Worm (Caenorhabditis elegans) whole organism, midembryonic: Measurements from ENCODE around the gene F57B9.1.
A peak's percentile ranks its signal among the peaks of the same experiment; 100 is the strongest.

ENCODE experiments used
- T22C8.4 ChIP-seq: fragments of 200-800 bp; sonication (Bioruptor generic); IDR thresholded peaks from 2 replicates; pipeline ENCODE4 v1.3.6; 2022; ENCODE audit warnings: missing genetic modification characterization, missing compliant biosample characterization
- cog-1 ChIP-seq: sonication (generic microtip); optimal IDR thresholded peaks from 2 replicates; lab custom pipeline; 2016; ENCODE audit warnings: missing genetic modification characterization, missing compliant biosample characterization
- flt-1 ChIP-seq: fragments of 200-800 bp; sonication (Bioruptor generic); IDR thresholded peaks from 2 replicates; pipeline ENCODE4 v1.3.6; 2022; ENCODE audit warnings: missing genetic modification characterization, missing compliant biosample characterization
- klf-2 ChIP-seq: fragments of 200-800 bp; sonication (Bioruptor generic); conservative IDR thresholded peaks from 2 replicates; pipeline ENCODE4 v1.3.6; 2022; ENCODE audit warnings: missing genetic modification reagents, missing genetic modification characterization, missing compliant biosample characterization
- med-1 ChIP-seq: sonication (generic microtip); optimal IDR thresholded peaks from 2 replicates; lab custom pipeline; 2017; ENCODE audit warnings: missing genetic modification characterization, mild to moderate bottlenecking, missing compliant biosample characterization, antibody characterized with exemption, missing genetic modification reagents; ENCODE audit not compliant: insufficient read depth
- ref-1 ChIP-seq: fragments of 200-800 bp; sonication (Bioruptor generic); conservative IDR thresholded peaks from 2 replicates; pipeline ENCODE4 v1.3.6; 2022; ENCODE audit warnings: missing genetic modification reagents, missing genetic modification characterization, missing compliant biosample characterization
- tab-1 ChIP-seq: fragments of 200-800 bp; sonication (Bioruptor generic); IDR thresholded peaks from 2 replicates; pipeline ENCODE4 v1.3.6; 2022; ENCODE audit warnings: missing genetic modification characterization, missing compliant biosample characterization
- ztf-23 ChIP-seq: fragments of 200-800 bp; sonication (Bioruptor generic); IDR thresholded peaks from 2 replicates; pipeline ENCODE4 v1.3.6; 2022; ENCODE audit warnings: missing genetic modification reagents, missing genetic modification characterization, missing compliant biosample characterization
- ztf-29 ChIP-seq: fragments of 200-800 bp; sonication (Bioruptor generic); IDR thresholded peaks from 2 replicates; pipeline ENCODE4 v1.3.6; 2022; ENCODE audit warnings: missing genetic modification reagents, missing genetic modification characterization, missing compliant biosample characterization

Gene F57B9.1

ce11 chrIII:6968080-6968639 lies 6.3 kb downstream of the F57B9.1 start, which contains the start of gene panl-2:
Gene panl-2 (minus strand): TSS chrIII:6968130.
- TF ChIP-seq ztf-23: no peak
- TF ChIP-seq ztf-29 (GFP tag; lab: Robert Waterston, UW): no peak
- TF ChIP-seq flt-1 (GFP tag; lab: Robert Waterston, UW): no peak
- TF ChIP-seq klf-2 (GFP tag; lab: Robert Waterston, UW): no peak
- TF ChIP-seq cog-1 (tag; lab: Kevin White, UChicago): no peak
- TF ChIP-seq med-1 (GFP tag; lab: Kevin White, UChicago): no peak
- no peak for TF ChIP-seq tab-1
- no peak for TF ChIP-seq T22C8.4
- no peak for TF ChIP-seq ref-1

ce11 chrIII:6968655-6969054 lies 6.8 kb downstream of the F57B9.1 start:
- no peak for TF ChIP-seq med-1 (GFP tag; lab: Kevin White, UChicago)
- TF ChIP-seq klf-2 (GFP tag; lab: Robert Waterston, UW): no peak
- no peak for TF ChIP-seq ztf-23
- no peak for TF ChIP-seq T22C8.4
- TF ChIP-seq flt-1 (GFP tag; lab: Robert Waterston, UW): no peak
- TF ChIP-seq ztf-29 (GFP tag; lab: Robert Waterston, UW): no peak
- TF ChIP-seq cog-1 (tag; lab: Kevin White, UChicago): no peak
- TF ChIP-seq ref-1: no peak
- no peak for TF ChIP-seq tab-1

- TF ChIP-seq med-1 (GFP tag; lab: Kevin White, UChicago) (no peak), tab-1 (no peak), ztf-29 (GFP tag; lab: Robert Waterston, UW) (no peak), flt-1 (GFP tag; lab: Robert Waterston, UW) (no peak), klf-2 (GFP tag; lab: Robert Waterston, UW) (no peak), ref-1 (no peak), T22C8.4 (no peak), cog-1 (tag; lab: Kevin White, UChicago) (no peak), ztf-23 (no peak)
Observed at ce11 chrIII:6969090-6969489, 7.2 kb downstream of the F57B9.1 start, which contains the start of gene F31E3.12. Gene F31E3.12 (plus strand): TSS chrIII:6969390.

- TF ChIP-seq ref-1: no peak
- no peak for TF ChIP-seq flt-1 (GFP tag; lab: Robert Waterston, UW)
Observed at ce11 chrIII:6969781-6970342, 8.0 kb downstream of the F57B9.1 start.

- TF ChIP-seq klf-2 (GFP tag; lab: Robert Waterston, UW) (no peak), ztf-23 (no peak), ztf-29 (GFP tag; lab: Robert Waterston, UW) (no peak), med-1 (GFP tag; lab: Kevin White, UChicago) (no peak), T22C8.4 (no peak), tab-1 (no peak), cog-1 (tag; lab: Kevin White, UChicago) (no peak), ref-1 (no peak), flt-1 (GFP tag; lab: Robert Waterston, UW) (no peak)
Observed at ce11 chrIII:6970744-6971143, 8.9 kb downstream of the F57B9.1 start.

- peak; percentile 86 for TF ChIP-seq flt-1 (GFP tag; lab: Robert Waterston, UW)
- no peak for TF ChIP-seq ztf-29 (GFP tag; lab: Robert Waterston, UW)
- TF ChIP-seq med-1 (GFP tag; lab: Kevin White, UChicago): peak; percentile 1
- peak; percentile 87 for TF ChIP-seq cog-1 (tag; lab: Kevin White, UChicago)
- TF ChIP-seq tab-1: peak; percentile 64; the same call in 1 of the 2 replicates
- 0 out of 2 replicates have a peak, but pooled peaks have one; percentile 57 for TF ChIP-seq klf-2 (GFP tag; lab: Robert Waterston, UW)
- no peak for TF ChIP-seq ref-1
- TF ChIP-seq T22C8.4: no peak
- TF ChIP-seq ztf-23: peak; percentile 82; the same call in 1 of the 2 replicates
Observed at ce11 chrIII:6971662-6972284, 9.9 kb downstream of the F57B9.1 start, which contains the start of the genes eef-1A.1 and rfc-4. Gene eef-1A.1 (minus strand): TSS chrIII:6971712. Gene rfc-4 (plus strand): TSS chrIII:6972253.

ce11 chrIII:6973682-6974081 lies 11.8 kb downstream of the F57B9.1 start, which contains the start of gene F31E3.2:
Gene F31E3.2 (plus strand): TSS chrIII:6973982.
- TF ChIP-seq ztf-23 (no peak), flt-1 (GFP tag; lab: Robert Waterston, UW) (no peak), cog-1 (tag; lab: Kevin White, UChicago) (no peak), klf-2 (GFP tag; lab: Robert Waterston, UW) (no peak), ztf-29 (GFP tag; lab: Robert Waterston, UW) (no peak), tab-1 (no peak), T22C8.4 (no peak), ref-1 (no peak), med-1 (GFP tag; lab: Kevin White, UChicago) (no peak)

- TF ChIP-seq klf-2 (GFP tag; lab: Robert Waterston, UW): no peak
- no peak for TF ChIP-seq ztf-29 (GFP tag; lab: Robert Waterston, UW)
- TF ChIP-seq med-1 (GFP tag; lab: Kevin White, UChicago): no peak
- TF ChIP-seq tab-1: no peak
- TF ChIP-seq ref-1: no peak
Observed at ce11 chrIII:6974952-6975351, 13.1 kb downstream of the F57B9.1 start.

ce11 chrIII:6978875-6979274 lies 17.0 kb downstream of the F57B9.1 start:
- TF ChIP-seq ztf-29 (GFP tag; lab: Robert Waterston, UW) (no peak), ref-1 (no peak), med-1 (GFP tag; lab: Kevin White, UChicago) (no peak), cog-1 (tag; lab: Kevin White, UChicago) (peak; percentile 85), flt-1 (GFP tag; lab: Robert Waterston, UW) (0 out of 2 replicates have a peak, but pooled peaks have one; percentile 5), T22C8.4 (no peak), tab-1 (no peak), klf-2 (GFP tag; lab: Robert Waterston, UW) (no peak), ztf-23 (0 out of 2 replicates have a peak, but pooled peaks have one; percentile 56)
